Fruit fly (Drosophila melanogaster) whole organism, embryonic: ENCODE results near the gene obst-F.

Source experiments
- Abd-B ChIP-seq: fragments of 200-800 bp; sonication (Bioruptor generic); optimal IDR thresholded peaks from 2 replicates; lab custom pipeline; 2018; ENCODE audit warnings: missing biosample characterization, mild to moderate bottlenecking, missing genetic modification characterization, moderate library complexity
- CG10274 ChIP-seq: fragments of 200-800 bp; sonication (Bioruptor generic); optimal IDR thresholded peaks from 3 replicates; lab custom pipeline; 2017; ENCODE audit warnings: missing biosample characterization, mild to moderate bottlenecking, missing genetic modification characterization
- CG10366 ChIP-seq: fragments of 200-800 bp; sonication (Bioruptor generic); IDR thresholded peaks from 2 replicates; pipeline ENCODE4 v1.3.6; 2022; ENCODE audit warnings: missing biosample characterization, missing genetic modification characterization
- CG10979 ChIP-seq: fragments of 200-800 bp; sonication (Bioruptor generic); optimal IDR thresholded peaks from 2 replicates; lab custom pipeline; 2018; ENCODE audit warnings: missing biosample characterization, mild to moderate bottlenecking, missing genetic modification characterization, moderate library complexity
- CG11398 ChIP-seq: fragments of 200-800 bp; sonication (Bioruptor generic); optimal IDR thresholded peaks from 2 replicates; lab custom pipeline; 2016; ENCODE audit warnings: missing biosample characterization, missing genetic modification characterization
- CG11504 ChIP-seq: fragments of 200-800 bp; sonication (Bioruptor generic); optimal IDR thresholded peaks from 3 replicates; lab custom pipeline; 2019; ENCODE audit warnings: missing biosample characterization, mild to moderate bottlenecking, missing genetic modification characterization, moderate library complexity
- CG12104 ChIP-seq: fragments of 200-800 bp; sonication (Bioruptor generic); optimal IDR thresholded peaks from 3 replicates; lab custom pipeline; 2016; ENCODE audit warnings: missing biosample characterization, missing genetic modification characterization
- CG1233 ChIP-seq: fragments of 200-800 bp; sonication (Bioruptor generic); optimal IDR thresholded peaks from 4 replicates; lab custom pipeline; 2018; ENCODE audit warnings: missing biosample characterization, mild to moderate bottlenecking, missing genetic modification characterization
- CG13287 ChIP-seq: fragments of 200-800 bp; sonication (Bioruptor generic); IDR thresholded peaks from 2 replicates; pipeline ENCODE4 v1.3.6; 2022; ENCODE audit warnings: missing biosample characterization, missing genetic modification characterization; ENCODE audit not compliant: partially characterized antibody
- CG14050 ChIP-seq: fragments of 200-800 bp; sonication (Bioruptor generic); IDR thresholded peaks from 3 replicates; pipeline ENCODE4 v1.3.6; 2022; ENCODE audit warnings: missing biosample characterization, missing genetic modification characterization
- CG1647 ChIP-seq: fragments of 200-800 bp; sonication (Bioruptor generic); optimal IDR thresholded peaks from 3 replicates; lab custom pipeline; 2016; ENCODE audit warnings: missing biosample characterization, missing genetic modification characterization
- CG16815 ChIP-seq: fragments of 200-800 bp; sonication (Bioruptor generic); optimal IDR thresholded peaks from 3 replicates; lab custom pipeline; 2017; ENCODE audit warnings: missing biosample characterization, mild to moderate bottlenecking, missing genetic modification characterization
- CG17186 ChIP-seq: fragments of 200-800 bp; sonication (Bioruptor generic); optimal IDR thresholded peaks from 3 replicates; lab custom pipeline; 2017; ENCODE audit warnings: missing biosample characterization, missing genetic modification reagents, missing genetic modification characterization
- CG18619 ChIP-seq: fragments of 200-800 bp; sonication (Bioruptor generic); optimal IDR thresholded peaks from 3 replicates; lab custom pipeline; 2017; ENCODE audit warnings: missing biosample characterization, mild to moderate bottlenecking, missing genetic modification characterization
- CG2712 ChIP-seq: fragments of 200-800 bp; optimal IDR thresholded peaks from 3 replicates; lab custom pipeline; 2019; ENCODE audit warnings: missing biosample characterization, mild to moderate bottlenecking, missing genetic modification characterization, moderate library complexity
- CG30020 ChIP-seq: fragments of 200-800 bp; optimal IDR thresholded peaks from 2 replicates; lab custom pipeline; 2019; ENCODE audit warnings: missing biosample characterization, mild to moderate bottlenecking, missing genetic modification characterization, moderate library complexity
- CG34224 ChIP-seq: fragments of 200-800 bp; sonication (Bioruptor generic); IDR thresholded peaks from 3 replicates; pipeline ENCODE4 v1.3.6; 2022; ENCODE audit warnings: missing biosample characterization, missing genetic modification characterization; ENCODE audit not compliant: partially characterized antibody
- CG34422 ChIP-seq: fragments of 200-800 bp; sonication (Bioruptor generic); IDR thresholded peaks from 3 replicates; pipeline ENCODE4 v1.3.6; 2022; ENCODE audit warnings: missing biosample characterization, missing genetic modification characterization
- CG3847 ChIP-seq: fragments of 200-800 bp; sonication (Bioruptor generic); IDR thresholded peaks from 2 replicates; pipeline ENCODE4 v1.3.6; 2022; ENCODE audit warnings: missing biosample characterization, missing genetic modification characterization
- CG6683 ChIP-seq: fragments of 200-800 bp; sonication (Bioruptor generic); optimal IDR thresholded peaks from 2 replicates; lab custom pipeline; 2017; ENCODE audit warnings: missing biosample characterization, mild to moderate bottlenecking, missing genetic modification characterization, missing genetic modification reagents
- CG9932 ChIP-seq: fragments of 200-800 bp; sonication (Bioruptor generic); IDR thresholded peaks from 2 replicates; pipeline ENCODE4 v1.3.6; 2022; ENCODE audit warnings: missing biosample characterization, missing genetic modification characterization
- Elba2 ChIP-seq: fragments of 200-800 bp; sonication (Bioruptor generic); optimal IDR thresholded peaks from 3 replicates; lab custom pipeline; 2016; ENCODE audit warnings: missing biosample characterization, missing genetic modification characterization
- Ets65A ChIP-seq: fragments of 200-800 bp; sonication (Bioruptor generic); peaks from one replicate; lab custom pipeline; 2016; ENCODE audit warnings: missing biosample characterization, missing genetic modification characterization
- Fer2 ChIP-seq: fragments of 200-800 bp; sonication (Bioruptor generic); optimal IDR thresholded peaks from 2 replicates; lab custom pipeline; 2018; ENCODE audit warnings: missing biosample characterization, mild to moderate bottlenecking, missing genetic modification characterization, moderate library complexity
- HHEX ChIP-seq: fragments of 200-800 bp; sonication (Bioruptor generic); optimal IDR thresholded peaks from 3 replicates; lab custom pipeline; 2017; ENCODE audit warnings: missing biosample characterization, mild to moderate bottlenecking, missing genetic modification characterization, missing genetic modification reagents
- HLHmδ ChIP-seq: fragments of 200-800 bp; sonication (Bioruptor generic); optimal IDR thresholded peaks from 2 replicates; lab custom pipeline; 2018; ENCODE audit warnings: missing biosample characterization, mild to moderate bottlenecking, missing genetic modification characterization, moderate library complexity
- Hr78 ChIP-seq, 2 experiments: fragments of 200-800 bp in 1 of 2; fragments of >200 bp in 1 of 2; sonication (Bioruptor generic) in 1 of 2; optimal IDR thresholded peaks; 2 replicates each; lab custom pipeline; 2017 to 2019; ENCODE audit warnings: missing biosample characterization in 2 of 2, missing genetic modification characterization in 2 of 2, mild to moderate bottlenecking in 1 of 2, moderate library complexity in 1 of 2
- Nf-YA ChIP-seq: fragments of 200-800 bp; sonication (Bioruptor generic); IDR thresholded peaks from 2 replicates; pipeline ENCODE4 v1.3.6; 2022; ENCODE audit warnings: missing biosample characterization, missing genetic modification characterization
- Sox102F ChIP-seq: fragments of 200-800 bp; sonication (Bioruptor generic); optimal IDR thresholded peaks from 2 replicates; lab custom pipeline; 2018; ENCODE audit warnings: missing biosample characterization, mild to moderate bottlenecking, missing genetic modification characterization, moderate library complexity
- Stat92E ChIP-seq, 3 experiments: fragments of >200 bp in 2 of 3; fragments of 200-800 bp in 1 of 3; sonication (Bioruptor generic) in 1 of 3; optimal IDR thresholded peaks; 2 replicates each; lab custom pipeline; 2017 to 2019; ENCODE audit warnings: missing biosample characterization in 3 of 3, missing genetic modification characterization in 3 of 3, mild to moderate bottlenecking in 1 of 3, moderate library complexity in 1 of 3
- emc ChIP-seq: fragments of 200-800 bp; sonication (Bioruptor generic); optimal IDR thresholded peaks from 2 replicates; lab custom pipeline; 2016; ENCODE audit warnings: missing biosample characterization, missing genetic modification characterization
- en ChIP-seq: fragments of 200-800 bp; sonication (Bioruptor generic); optimal IDR thresholded peaks from 2 replicates; lab custom pipeline; 2016; ENCODE audit warnings: missing biosample characterization, missing genetic modification characterization
- fd3F ChIP-seq: fragments of 200-800 bp; sonication (Bioruptor generic); optimal IDR thresholded peaks from 2 replicates; lab custom pipeline; 2018; ENCODE audit warnings: missing biosample characterization, mild to moderate bottlenecking, missing genetic modification characterization, moderate library complexity
- fu2 ChIP-seq: fragments of 200-800 bp; sonication (Bioruptor generic); optimal IDR thresholded peaks from 2 replicates; lab custom pipeline; 2016; ENCODE audit warnings: missing biosample characterization, missing genetic modification characterization
- gem ChIP-seq: fragments of 200-800 bp; sonication (Bioruptor generic); optimal IDR thresholded peaks from 2 replicates; lab custom pipeline; 2019; ENCODE audit warnings: missing biosample characterization, mild to moderate bottlenecking, missing genetic modification characterization, moderate library complexity
- mld ChIP-seq: fragments of 200-800 bp; sonication (Bioruptor generic); IDR thresholded peaks from 3 replicates; pipeline ENCODE4 v1.3.6; 2022; ENCODE audit warnings: missing biosample characterization, missing genetic modification characterization; ENCODE audit not compliant: partially characterized antibody
- nerfin-2 ChIP-seq: fragments of 200-800 bp; sonication (Bioruptor generic); IDR thresholded peaks from 2 replicates; pipeline ENCODE4 v1.3.6; 2022; ENCODE audit warnings: missing biosample characterization, missing genetic modification characterization; ENCODE audit not compliant: partially characterized antibody
- nom ChIP-seq: fragments of 200-800 bp; sonication (Bioruptor generic); optimal IDR thresholded peaks from 2 replicates; lab custom pipeline; 2017; ENCODE audit warnings: missing biosample characterization, missing genetic modification characterization, mild to moderate bottlenecking, moderate library complexity, missing genetic modification reagents
- otp ChIP-seq: fragments of 200-800 bp; sonication (Bioruptor generic); IDR thresholded peaks from 3 replicates; pipeline ENCODE4, ENCODE4 v1.3.6; 2022; ENCODE audit warnings: missing biosample characterization, missing genetic modification characterization
- pan ChIP-seq, 4 experiments: fragments of >200 bp in 3 of 4; fragments of 200-800 bp in 1 of 4; sonication (Bioruptor generic) in 1 of 4; optimal IDR thresholded peaks in 3 of 4; IDR thresholded peaks in 1 of 4; 2 replicates each; pipeline versions ENCODE4 v1.3.6 to Lab custom; 2017 to 2022; ENCODE audit warnings: missing biosample characterization in 2 of 4, missing genetic modification characterization in 2 of 4, mixed read lengths in 1 of 4
- peb ChIP-seq: fragments of 200-800 bp; sonication (Bioruptor generic); IDR thresholded peaks from 2 replicates; pipeline ENCODE4 v1.3.6; 2022; ENCODE audit warnings: missing biosample characterization, missing genetic modification characterization
- sens-2 ChIP-seq: fragments of 200-800 bp; sonication (Bioruptor generic); IDR thresholded peaks from 2 replicates; pipeline ENCODE4 v1.3.6; 2022; ENCODE audit warnings: missing biosample characterization, missing genetic modification characterization
- stc ChIP-seq: fragments of 200-800 bp; sonication (Bioruptor generic); IDR thresholded peaks from 2 replicates; pipeline ENCODE4 v1.3.6; 2022; ENCODE audit warnings: missing biosample characterization, missing genetic modification characterization
- ttk ChIP-seq: fragments of 200-800 bp; sonication (Bioruptor generic); IDR thresholded peaks from 2 replicates; pipeline ENCODE4 v2.1.2; 2022; ENCODE audit warnings: missing biosample characterization, missing genetic modification characterization
- unc-4 ChIP-seq: fragments of 200-800 bp; sonication (Bioruptor generic); IDR thresholded peaks from 2 replicates; pipeline ENCODE4 v1.3.6; 2022; ENCODE audit warnings: missing biosample characterization, missing genetic modification characterization; ENCODE audit not compliant: partially characterized antibody
- zen2 ChIP-seq: fragments of 200-800 bp; sonication (Bioruptor generic); IDR thresholded peaks from 3 replicates; pipeline ENCODE4 v1.3.6; 2022; ENCODE audit warnings: missing biosample characterization, missing genetic modification characterization; ENCODE audit not compliant: partially characterized antibody

Gene obst-F

dm6 chr3L:20241987-20242982, 40.8 kb upstream of the obst-F start (continued):
- TF ChIP-seq Stat92E (GFP tag; optimal IDR thresholded peaks at IDR 0.05; lab: Kevin White, UChicago) (no peak), nom (GFP tag; lab: Kevin White, UChicago) (no peak), zen2 (peak; percentile 45; the same call in 1 of the 3 replicates), HHEX (peak; percentile 2), Sox102F (GFP tag; lab: Kevin White, UChicago) (peak; percentile 70), Abd-B (peak; percentile 48), otp (GFP tag; lab: Robert Waterston, UW) (no peak), Elba2 (GFP tag; lab: Kevin White, UChicago) (no peak), CG1647 (GFP tag; lab: Kevin White, UChicago) (no peak), CG3847 (GFP tag; lab: Robert Waterston, UW) (peak; percentile 66), Ets65A (GFP tag; lab: Kevin White, UChicago) (peak; percentile 93), unc-4 (GFP tag; lab: Robert Waterston, UW) (peak; percentile 69), nerfin-2 (GFP tag; lab: Robert Waterston, UW) (peak; percentile 43), stc (GFP tag; lab: Robert Waterston, UW) (peak; percentile 59), HLHmδ (GFP tag; lab: Kevin White, UChicago) (no peak), fd3F (peak; percentile 44), CG17186 (GFP tag; lab: Kevin White, UChicago) (no peak), CG9932 (GFP tag; lab: Robert Waterston, UW) (peak; percentile 85), peb (0 out of 2 replicates have a peak, but pooled peaks have one; percentile 46), CG10366 (GFP tag; lab: Robert Waterston, UW) (peak; percentile 27), CG6683 (GFP tag; lab: Kevin White, UChicago) (peak; percentile 4), sens-2 (no peak), CG11504 (tag; lab: Kevin White, UChicago) (peak; percentile 67), ttk (GFP tag; lab: Robert Waterston, UW) (peak; percentile 32; the same call in 1 of the 2 replicates), Fer2 (tag; lab: Kevin White, UChicago) (peak; percentile 11), CG30020 (tag; lab: Kevin White, UChicago) (peak; percentile 15), Nf-YA (GFP tag; lab: Robert Waterston, UW) (0 out of 2 replicates have a peak, but pooled peaks have one; percentile 5), fu2 (GFP tag; lab: Kevin White, UChicago) (no peak), CG18619 (GFP tag; lab: Kevin White, UChicago) (peak; percentile 53), CG34422 (peak; percentile 80), Hr78 (GFP tag; optimal IDR thresholded peaks at IDR 0.05; lab: Kevin White, UChicago) (no peak), CG10274 (GFP tag; lab: Kevin White, UChicago) (no peak), CG16815 (peak; percentile 21), pan (optimal IDR thresholded peaks at IDR 0.05; lab: Kevin White, UChicago) (no peak), pan (GFP tag; optimal IDR thresholded peaks at IDR 0.05 in 1 of 2, IDR thresholded peaks at IDR 0.05 in 1 of 2) (peak in 1 of 2 experiments; percentile 68), CG14050 (GFP tag; lab: Robert Waterston, UW) (peak; percentile 32), gem (tag; lab: Kevin White, UChicago) (peak; percentile 77), CG1233 (GFP tag; lab: Kevin White, UChicago) (peak; percentile 41), CG34224 (GFP tag; lab: Robert Waterston, UW) (peak; percentile 60), CG11398 (GFP tag; lab: Kevin White, UChicago) (no peak), CG2712 (tag; lab: Kevin White, UChicago) (peak; percentile 53), CG13287 (GFP tag; lab: Robert Waterston, UW) (peak; percentile 77), emc (no peak), CG10979 (peak; percentile 43), CG12104 (GFP tag; lab: Kevin White, UChicago) (peak; percentile 28), mld (no peak), en (GFP tag; lab: Kevin White, UChicago) (no peak)
